Worm (Caenorhabditis elegans) whole organism, early embryonic: ENCODE results near the gene srh-142.

Source experiments
- ceh-13 ChIP-seq: fragments of 200-800 bp; sonication (Bioruptor generic); optimal IDR thresholded peaks from 2 replicates; lab custom pipeline; 2018; ENCODE audit warnings: mild to moderate bottlenecking, missing genetic modification characterization, missing compliant biosample characterization
- ceh-36 ChIP-seq: sonication (generic microtip); optimal IDR thresholded peaks from 2 replicates; lab custom pipeline; 2016; ENCODE audit warnings: missing genetic modification characterization, inconsistent platforms, missing compliant biosample characterization
- scrt-1 ChIP-seq: fragments of 200-800 bp; sonication (Bioruptor generic); IDR thresholded peaks from 2 replicates; pipeline ENCODE4 v1.3.6; 2022; ENCODE audit warnings: missing genetic modification characterization, missing compliant biosample characterization
- tbx-37 ChIP-seq: fragments of 200-800 bp; sonication (Bioruptor generic); conservative IDR thresholded peaks from 2 replicates; pipeline ENCODE4 v1.3.6; 2022; ENCODE audit warnings: missing genetic modification reagents, missing genetic modification characterization, missing compliant biosample characterization
- tra-4 ChIP-seq: sonication (generic microtip); optimal IDR thresholded peaks from 2 replicates; lab custom pipeline; 2017; ENCODE audit warnings: missing genetic modification characterization, missing compliant biosample characterization

ce11 chrV:16447735-16448134 is 13.0 kb downstream of the srh-142 start, which contains the start of gene T08G3.13:
- TF ChIP-seq ceh-36 (no peak), tbx-37 (no peak), ceh-13 (GFP tag; lab: Kevin White, UChicago) (no peak), scrt-1 (GFP tag; lab: Robert Waterston, UW) (no peak), tra-4 (tag; lab: Kevin White, UChicago) (no peak)
